Worm (Caenorhabditis elegans): ENCODE results near the gene plc-1.

Gene plc-1

ce11 chrX:10851202-10851601 is 12.8 kb upstream of the plc-1 start:
- TF ChIP-seq W03F9.2 (tag; optimal IDR thresholded peaks at IDR 0.05): no peak
- no peak for TF ChIP-seq him-1 (tag; optimal IDR thresholded peaks at IDR 0.05)
- no peak for TF ChIP-seq dao-5 (tag; optimal IDR thresholded peaks at IDR 0.05)

ce11 chrX:10846898-10847297 is 8.4 kb upstream of the plc-1 start:
- no peak for TF ChIP-seq dao-5 (tag; optimal IDR thresholded peaks at IDR 0.05)

ce11 chrX:10844602-10845354 is 6.3 kb upstream of the plc-1 start, which contains the start of gene C05A9.2:
TSS of gene C05A9.2 (minus strand) at chrX:10844674.
- no peak for TF ChIP-seq W03F9.2 (tag; optimal IDR thresholded peaks at IDR 0.05)
- no peak for TF ChIP-seq him-1 (tag; optimal IDR thresholded peaks at IDR 0.05)
- TF ChIP-seq dao-5 (tag; optimal IDR thresholded peaks at IDR 0.05): no peak

ce11 chrX:10844137-10844536 is 5.7 kb upstream of the plc-1 start:
- TF ChIP-seq dao-5 (tag; optimal IDR thresholded peaks at IDR 0.05): no peak
- no peak for TF ChIP-seq W03F9.2 (tag; optimal IDR thresholded peaks at IDR 0.05)
- no peak for TF ChIP-seq him-1 (tag; optimal IDR thresholded peaks at IDR 0.05)

ce11 chrX:10837609-10838008 is 841 bp downstream of the plc-1 start:
- TF ChIP-seq him-1 (tag; optimal IDR thresholded peaks at IDR 0.05) (no peak), W03F9.2 (tag; optimal IDR thresholded peaks at IDR 0.05) (no peak), dao-5 (tag; optimal IDR thresholded peaks at IDR 0.05) (no peak)

- TF ChIP-seq him-1 (tag; optimal IDR thresholded peaks at IDR 0.05) (no peak), W03F9.2 (tag; optimal IDR thresholded peaks at IDR 0.05) (no peak), dao-5 (tag; optimal IDR thresholded peaks at IDR 0.05) (no peak)
These were observed 3.9 kb downstream of the plc-1 start for ce11 chrX:10834568-10834967.

ce11 chrX:10821160-10821559 is 17.3 kb downstream of the plc-1 start:
- TF ChIP-seq W03F9.2 (tag; optimal IDR thresholded peaks at IDR 0.05): no peak
- TF ChIP-seq dao-5 (tag; optimal IDR thresholded peaks at IDR 0.05): peak; percentile 41
- peak; percentile 62 for TF ChIP-seq him-1 (tag; optimal IDR thresholded peaks at IDR 0.05)

- TF ChIP-seq dao-5 (tag; optimal IDR thresholded peaks at IDR 0.05) (no peak), W03F9.2 (tag; optimal IDR thresholded peaks at IDR 0.05) (no peak), him-1 (tag; optimal IDR thresholded peaks at IDR 0.05) (no peak)
These were observed 17.9 kb downstream of the plc-1 start, which contains the start of gene F31B12.3 for ce11 chrX:10820511-10820910. TSS of gene F31B12.3 (minus strand) at chrX:10820611.

ce11 chrX:10804441-10804840 is 34.0 kb downstream of the plc-1 start, which contains the start of gene F31B12.4:
TSS of gene F31B12.4 (plus strand) at chrX:10804741.
- TF ChIP-seq him-1 (tag; optimal IDR thresholded peaks at IDR 0.05) (no peak), W03F9.2 (tag; optimal IDR thresholded peaks at IDR 0.05) (no peak), dao-5 (tag; optimal IDR thresholded peaks at IDR 0.05) (no peak)

- TF ChIP-seq W03F9.2 (tag; optimal IDR thresholded peaks at IDR 0.05): no peak
These were observed 43.8 kb downstream of the plc-1 start, which contains the start of gene T05A10.6 for ce11 chrX:10794647-10795046. TSS of gene T05A10.6 (minus strand) at chrX:10794747.

- TF ChIP-seq him-1 (tag; optimal IDR thresholded peaks at IDR 0.05) (no peak), W03F9.2 (tag; optimal IDR thresholded peaks at IDR 0.05) (no peak), dao-5 (tag; optimal IDR thresholded peaks at IDR 0.05) (no peak)
These were observed 46.0 kb downstream of the plc-1 start, which contains the start of gene vap-2 for ce11 chrX:10792435-10792834. TSS of gene vap-2 (minus strand) at chrX:10792535.

ce11 chrX:10787203-10787602 is 51.2 kb downstream of the plc-1 start, which contains the start of gene ttr-14:
TSS of gene ttr-14 (plus strand) at chrX:10787503.
- TF ChIP-seq him-1 (tag; optimal IDR thresholded peaks at IDR 0.05) (no peak), dao-5 (tag; optimal IDR thresholded peaks at IDR 0.05) (no peak), W03F9.2 (tag; optimal IDR thresholded peaks at IDR 0.05) (no peak)

ce11 chrX:10783822-10784221 is 54.6 kb downstream of the plc-1 start, which contains the start of gene clc-4:
TSS of gene clc-4 (minus strand) at chrX:10783922.
- TF ChIP-seq him-1 (tag; optimal IDR thresholded peaks at IDR 0.05) (no peak), dao-5 (tag; optimal IDR thresholded peaks at IDR 0.05) (no peak), W03F9.2 (tag; optimal IDR thresholded peaks at IDR 0.05) (no peak)

- TF ChIP-seq dao-5 (tag; optimal IDR thresholded peaks at IDR 0.05) (no peak), W03F9.2 (tag; optimal IDR thresholded peaks at IDR 0.05) (no peak), him-1 (tag; optimal IDR thresholded peaks at IDR 0.05) (no peak)
These were observed 57.7 kb downstream of the plc-1 start for ce11 chrX:10780542-10781266.
